Fruit fly (Drosophila melanogaster): ENCODE measurements around the gene SmD2.

The SmD2 gene

dm6 chr3R:6352436-6352835 is 6.7 kb upstream of the SmD2 start:
- TF ChIP-seq CG14711 (tag; optimal IDR thresholded peaks at IDR 0.05) (no peak), Clk (GFP tag; optimal IDR thresholded peaks at IDR 0.05) (no peak), CG11617 (GFP tag; optimal IDR thresholded peaks at IDR 0.05) (no peak), cnc (optimal IDR thresholded peaks at IDR 0.05) (no peak), CG12768 (GFP tag; optimal IDR thresholded peaks at IDR 0.05) (no peak), CG5204 (GFP tag; optimal IDR thresholded peaks at IDR 0.05) (no peak), ovo (GFP tag; optimal IDR thresholded peaks at IDR 0.05) (no peak), cic (GFP tag; optimal IDR thresholded peaks at IDR 0.05) (no peak), Mnt (GFP tag; optimal IDR thresholded peaks at IDR 0.05) (no peak), Crg-1 (GFP tag; optimal IDR thresholded peaks at IDR 0.05) (no peak), bab1 (GFP tag; optimal IDR thresholded peaks at IDR 0.05) (no peak)

DNA sequence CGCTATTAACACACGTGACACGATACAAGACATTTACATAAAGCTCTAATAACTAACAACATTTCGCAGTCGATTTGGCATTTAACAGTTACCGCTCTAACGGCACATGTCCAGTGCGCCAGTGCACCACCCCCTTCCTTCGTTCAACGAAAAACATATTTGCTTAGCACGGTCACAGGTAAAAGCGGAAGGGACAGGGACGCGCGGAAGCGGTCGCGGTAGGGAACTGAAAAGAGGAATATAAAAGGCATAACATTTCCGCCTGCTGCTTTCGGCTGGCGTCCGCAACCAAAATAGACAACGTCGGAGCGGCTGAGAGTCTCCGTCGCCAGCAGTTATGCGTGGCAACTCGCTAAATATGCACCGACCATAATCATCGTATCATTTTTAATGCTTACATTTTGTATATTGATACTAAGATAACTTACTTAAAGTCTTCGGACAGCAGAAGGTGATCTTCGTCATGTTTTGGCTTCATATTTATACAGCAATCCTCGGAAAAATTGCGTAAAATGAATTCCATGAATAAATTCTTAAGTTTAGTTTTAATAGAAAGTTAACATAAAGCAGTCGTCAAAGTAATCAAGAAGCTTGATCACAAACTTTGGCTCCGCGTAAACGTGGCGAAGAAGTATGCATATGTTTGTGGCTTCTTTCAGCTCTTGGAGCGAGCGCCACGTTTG is 6.1 kb upstream of the SmD2 start:
- TF ChIP-seq CG7101 (tag; optimal IDR thresholded peaks at IDR 0.05) (peak; percentile 12), ovo (GFP tag; optimal IDR thresholded peaks at IDR 0.05) (peak; percentile 38), CG33017 (tag; optimal IDR thresholded peaks at IDR 0.05) (peak; percentile 9), bab1 (GFP tag; optimal IDR thresholded peaks at IDR 0.05) (no peak), CG1620 (GFP tag; optimal IDR thresholded peaks at IDR 0.05) (no peak), Hr96 (GFP tag; optimal IDR thresholded peaks at IDR 0.05) (no peak)

DNA sequence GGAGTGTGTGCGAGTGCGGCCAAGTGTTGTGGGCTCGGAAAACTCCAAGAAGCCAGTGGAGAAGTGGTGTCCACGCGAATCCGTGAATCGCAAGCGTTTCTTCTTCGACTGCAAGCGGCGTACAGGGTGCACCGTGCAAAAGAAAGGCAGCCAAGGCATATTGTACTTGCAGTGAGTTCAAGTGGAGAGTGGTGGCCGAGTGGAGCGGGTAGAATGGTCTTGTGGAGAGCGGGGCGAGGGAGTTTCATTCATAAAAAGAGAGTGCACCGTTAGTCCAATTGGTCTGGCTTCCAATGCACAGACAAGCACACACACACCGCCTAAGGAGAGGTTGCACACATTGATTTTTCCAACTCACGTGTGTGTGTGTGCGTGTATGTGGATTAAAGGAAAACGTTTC is 5.5 kb upstream of the SmD2 start:
- TF ChIP-seq CG12768 (GFP tag; optimal IDR thresholded peaks at IDR 0.05) (no peak), cnc (optimal IDR thresholded peaks at IDR 0.05) (no peak), ovo (GFP tag; optimal IDR thresholded peaks at IDR 0.05) (no peak), bab1 (GFP tag; optimal IDR thresholded peaks at IDR 0.05) (no peak), pad (GFP tag; optimal IDR thresholded peaks at IDR 0.05) (peak; percentile 92), CG7045 (GFP tag; optimal IDR thresholded peaks at IDR 0.05) (no peak), tj (GFP tag; optimal IDR thresholded peaks at IDR 0.05) (no peak), CG11617 (GFP tag; optimal IDR thresholded peaks at IDR 0.05) (no peak), cic (GFP tag; optimal IDR thresholded peaks at IDR 0.05) (peak; percentile 34), CG1620 (GFP tag; optimal IDR thresholded peaks at IDR 0.05) (no peak), Crg-1 (GFP tag; optimal IDR thresholded peaks at IDR 0.05) (no peak), Mnt (GFP tag; optimal IDR thresholded peaks at IDR 0.05) (no peak), Clk (GFP tag; optimal IDR thresholded peaks at IDR 0.05) (no peak)

dm6 chr3R:6350755-6351154 is 5.0 kb upstream of the SmD2 start, which contains the start of gene Pak:
Pak (plus strand) TSS chr3R:6350896.
- TF ChIP-seq CG7045 (GFP tag; optimal IDR thresholded peaks at IDR 0.05), result no peak
- no peak for TF ChIP-seq Mnt (GFP tag; optimal IDR thresholded peaks at IDR 0.05)
- TF ChIP-seq toe (GFP tag; optimal IDR thresholded peaks at IDR 0.05), result no peak
- no peak for TF ChIP-seq CG1620 (GFP tag; optimal IDR thresholded peaks at IDR 0.05)
- no peak for TF ChIP-seq bab1 (GFP tag; optimal IDR thresholded peaks at IDR 0.05)
- TF ChIP-seq Hr96 (GFP tag; optimal IDR thresholded peaks at IDR 0.05), result no peak
- TF ChIP-seq Crg-1 (GFP tag; optimal IDR thresholded peaks at IDR 0.05), result no peak
- no peak for TF ChIP-seq Clk (GFP tag; optimal IDR thresholded peaks at IDR 0.05)
- no peak for TF ChIP-seq cic (GFP tag; optimal IDR thresholded peaks at IDR 0.05)
- TF ChIP-seq kay (GFP tag; ENCODE audit: borderline replicate concordance), result no peak
- TF ChIP-seq CG14711 (tag; optimal IDR thresholded peaks at IDR 0.05), result no peak
- TF ChIP-seq cnc (optimal IDR thresholded peaks at IDR 0.05), result no peak
- no peak for TF ChIP-seq ovo (GFP tag; optimal IDR thresholded peaks at IDR 0.05)
- TF ChIP-seq pad (GFP tag; optimal IDR thresholded peaks at IDR 0.05), result no peak
- no peak for TF ChIP-seq CG12768 (GFP tag; optimal IDR thresholded peaks at IDR 0.05)

dm6 chr3R:6348943-6349342 is 3.2 kb upstream of the SmD2 start, which contains the start of gene Hr83:
Hr83 (plus strand) TSS chr3R:6349243.
- TF ChIP-seq cnc (optimal IDR thresholded peaks at IDR 0.05) (no peak), CG33017 (tag; optimal IDR thresholded peaks at IDR 0.05) (no peak)

dm6 chr3R:6343396-6344239 is 2.1 kb downstream of the SmD2 start, which contains the start of gene CG17919:
CG17919 (plus strand) TSS chr3R:6344029.
- TF ChIP-seq CG5204 (GFP tag; optimal IDR thresholded peaks at IDR 0.05), result no peak
- TF ChIP-seq CG14711 (tag; optimal IDR thresholded peaks at IDR 0.05), result no peak
- TF ChIP-seq kay (GFP tag; ENCODE audit: borderline replicate concordance), result no peak
- TF ChIP-seq CG1620 (GFP tag; optimal IDR thresholded peaks at IDR 0.05), result no peak
- TF ChIP-seq Hr96 (GFP tag; optimal IDR thresholded peaks at IDR 0.05), result no peak
- no peak for TF ChIP-seq CG33017 (tag; optimal IDR thresholded peaks at IDR 0.05)
- no peak for TF ChIP-seq Mnt (GFP tag; optimal IDR thresholded peaks at IDR 0.05)
- TF ChIP-seq cnc (optimal IDR thresholded peaks at IDR 0.05), result no peak
- TF ChIP-seq bab1 (GFP tag; optimal IDR thresholded peaks at IDR 0.05), result no peak
- TF ChIP-seq ovo (GFP tag; optimal IDR thresholded peaks at IDR 0.05), result no peak

DNA sequence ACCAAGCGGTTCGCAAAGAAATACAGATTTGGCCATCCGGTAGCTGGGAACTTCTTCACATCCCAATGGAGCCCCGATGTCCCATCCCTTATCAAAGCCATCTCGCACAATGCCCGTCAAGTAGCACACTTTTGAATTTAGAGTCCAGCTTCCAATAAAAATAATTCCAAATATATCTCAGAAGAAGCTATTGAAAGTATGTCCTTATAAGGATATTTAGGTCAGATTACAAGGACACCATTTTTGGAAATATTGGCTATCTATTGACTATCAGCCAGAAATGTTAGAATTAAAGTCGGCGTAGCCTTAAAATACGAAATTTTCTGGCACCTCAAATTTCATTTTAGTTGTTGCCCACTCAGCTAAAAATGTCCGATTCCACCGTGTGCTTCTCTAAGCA is 3.0 kb downstream of the SmD2 start, which contains the start of gene CG10298:
Gene CG10298, plus strand, starts transcription at position 301 of the 400 bp plus-strand sequence.
- no peak for TF ChIP-seq CG7101 (tag; optimal IDR thresholded peaks at IDR 0.05)
- no peak for TF ChIP-seq toe (GFP tag; optimal IDR thresholded peaks at IDR 0.05)
- TF ChIP-seq CG11617 (GFP tag; optimal IDR thresholded peaks at IDR 0.05), result no peak
- no peak for TF ChIP-seq kay (GFP tag; ENCODE audit: borderline replicate concordance)
- no peak for TF ChIP-seq cic (GFP tag; optimal IDR thresholded peaks at IDR 0.05)
- no peak for TF ChIP-seq Mnt (GFP tag; optimal IDR thresholded peaks at IDR 0.05)
- no peak for TF ChIP-seq CG5204 (GFP tag; optimal IDR thresholded peaks at IDR 0.05)
- no peak for TF ChIP-seq Clk (GFP tag; optimal IDR thresholded peaks at IDR 0.05)
- no peak for TF ChIP-seq CG7045 (GFP tag; optimal IDR thresholded peaks at IDR 0.05)
- TF ChIP-seq CG1620 (GFP tag; optimal IDR thresholded peaks at IDR 0.05), result no peak
- TF ChIP-seq Hr96 (GFP tag; optimal IDR thresholded peaks at IDR 0.05), result no peak
- TF ChIP-seq tj (GFP tag; optimal IDR thresholded peaks at IDR 0.05), result no peak
- TF ChIP-seq bab1 (GFP tag; optimal IDR thresholded peaks at IDR 0.05), result no peak
- no peak for TF ChIP-seq Crg-1 (GFP tag; optimal IDR thresholded peaks at IDR 0.05)
